Worm (Caenorhabditis elegans): ENCODE results near the gene wdr-37.

Gene wdr-37

DNA sequence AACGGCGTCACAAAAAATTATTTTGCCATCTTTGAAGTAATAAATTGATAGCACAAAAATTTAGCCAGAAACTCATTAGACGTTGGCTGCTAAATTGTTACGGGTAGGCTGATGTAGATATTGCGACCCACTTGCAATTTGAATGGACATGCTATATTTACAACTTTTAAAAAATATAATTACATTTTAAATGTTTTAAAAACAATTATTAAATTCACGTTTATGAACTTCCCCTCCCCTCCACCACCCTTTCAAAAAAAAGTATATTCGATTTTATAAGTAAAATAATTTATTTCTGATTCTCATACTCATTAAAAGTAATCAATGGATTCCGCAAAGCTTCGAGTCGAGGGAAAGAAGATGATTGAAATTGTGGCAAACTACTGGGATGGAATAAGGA, 14.8 kb upstream of the wdr-37 start, which contains the start of gene basl-1:
basl-1 (plus strand) TSS at position 301 of the 400 bp plus-strand sequence.
- TF ChIP-seq vab-7 (GFP tag; IDR thresholded peaks at IDR 0.05) (no peak), tra-1 (GFP tag; IDR thresholded peaks at IDR 0.05) (no peak), nhr-11 (tag; optimal IDR thresholded peaks at IDR 0.05) (no peak), nhr-111 (GFP tag; optimal IDR thresholded peaks at IDR 0.05) (no peak), attf-4 (tag; optimal IDR thresholded peaks at IDR 0.05) (no peak), ama-1 (optimal IDR thresholded peaks at IDR 0.05) (no peak), F44E2.7 (GFP tag; IDR thresholded peaks at IDR 0.05) (no peak), F37D6.2 (tag; optimal IDR thresholded peaks at IDR 0.05) (no peak), nhr-76 (tag; optimal IDR thresholded peaks at IDR 0.05) (no peak), arid-1 (GFP tag; conservative IDR thresholded peaks at IDR 0.05) (no peak), daf-8 (GFP tag; IDR thresholded peaks at IDR 0.05) (no peak), lin-15B (tag; optimal IDR thresholded peaks at IDR 0.05) (no peak), Y75B8A.6 (GFP tag; IDR thresholded peaks at IDR 0.05) (no peak), set-16 (GFP tag; IDR thresholded peaks at IDR 0.05) (no peak), pqm-1 (tag; optimal IDR thresholded peaks at IDR 0.05) (no peak)

DNA sequence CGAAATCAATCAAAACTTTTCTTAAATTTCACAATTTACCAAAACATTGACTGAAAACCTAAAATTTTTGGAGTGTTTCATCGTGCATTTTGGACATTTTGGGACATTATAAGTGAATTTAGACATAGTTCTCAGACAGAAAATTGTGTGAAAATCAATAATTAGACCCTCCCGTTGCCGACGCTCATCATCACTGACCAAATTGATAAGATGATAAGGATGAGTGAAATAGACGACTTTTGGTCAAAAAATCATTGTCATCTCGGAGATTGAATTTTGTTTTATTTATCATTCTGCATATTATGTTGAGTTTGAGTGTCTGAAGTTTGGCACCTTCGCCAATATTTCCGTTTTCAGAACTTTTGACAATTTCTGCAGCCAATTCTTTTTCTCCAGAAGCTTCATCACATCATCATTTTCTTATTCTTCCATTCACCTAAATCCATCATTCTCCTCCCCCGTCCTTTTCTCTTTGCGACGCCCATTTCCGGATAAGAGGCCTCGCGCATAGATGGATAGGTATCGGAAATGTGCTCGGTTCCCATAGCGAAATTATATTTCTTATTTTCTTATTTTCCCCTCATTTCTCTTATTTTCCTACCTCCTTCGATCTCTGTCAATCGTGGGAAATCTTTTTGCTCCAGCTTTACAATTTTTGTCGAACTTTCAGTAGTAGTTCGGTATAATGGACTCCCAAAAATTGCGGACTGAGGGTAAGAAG, 11.9 kb upstream of the wdr-37 start, which contains the start of gene bas-1:
bas-1 (plus strand) TSS at position 671 of the 721 bp plus-strand sequence.
- TF ChIP-seq ceh-20 (GFP tag; IDR thresholded peaks at IDR 0.05) (no peak), set-16 (GFP tag; IDR thresholded peaks at IDR 0.05) (no peak), daf-16 (GFP tag; optimal IDR thresholded peaks at IDR 0.05) (no peak), daf-16 (tag; optimal IDR thresholded peaks at IDR 0.05) (peak; percentile 42), T26A8.4 (GFP tag; IDR thresholded peaks at IDR 0.05) (no peak), pqm-1 (tag; optimal IDR thresholded peaks at IDR 0.05) (peak; percentile 53), ceh-32 (tag; optimal IDR thresholded peaks at IDR 0.05; ENCODE audit: poor library complexity) (no peak), dve-1 (tag; optimal IDR thresholded peaks at IDR 0.05; ENCODE audit: insufficient read depth) (peak; percentile 29), Y48G9A.11 (GFP tag; IDR thresholded peaks at IDR 0.05) (no peak), nhr-41 (GFP tag; IDR thresholded peaks at IDR 0.05) (no peak), nhr-28 (tag; optimal IDR thresholded peaks at IDR 0.05) (no peak), egl-27 (tag; optimal IDR thresholded peaks at IDR 0.05) (no peak), vab-7 (GFP tag; IDR thresholded peaks at IDR 0.05) (no peak), snpc-4 (tag; optimal IDR thresholded peaks at IDR 0.05) (no peak)

DNA sequence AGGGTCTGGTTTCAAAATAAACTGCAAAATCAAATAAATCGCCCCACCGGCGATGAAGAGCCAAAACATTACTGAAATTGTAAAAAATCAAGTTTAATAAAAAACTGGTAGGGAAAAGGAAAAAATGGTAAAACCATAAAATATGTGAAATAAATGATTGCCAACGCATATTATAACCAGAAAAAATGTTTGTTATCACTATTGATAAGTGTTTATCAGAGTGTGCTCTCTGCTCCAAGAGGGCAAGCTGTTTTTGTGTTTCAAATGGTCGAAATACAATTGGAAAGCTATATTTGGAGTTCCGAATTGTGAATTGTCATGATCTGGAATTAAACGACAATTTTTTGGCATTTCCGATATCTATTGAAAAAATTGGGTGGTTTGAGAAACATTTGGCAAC, 10.4 kb upstream of the wdr-37 start, which contains the start of gene C05D2.8:
C05D2.8 (minus strand) TSS at position 71 of the 400 bp plus-strand sequence.
- TF ChIP-seq php-3 (GFP tag; IDR thresholded peaks at IDR 0.05) = 0 out of 2 replicates have a peak, but pooled peaks have one; percentile 39
- peak; percentile 35 for TF ChIP-seq dve-1 (tag; optimal IDR thresholded peaks at IDR 0.05; ENCODE audit: insufficient read depth)
- peak; percentile 66 for TF ChIP-seq nhr-28 (tag; optimal IDR thresholded peaks at IDR 0.05)
- TF ChIP-seq pqm-1 (tag; optimal IDR thresholded peaks at IDR 0.05) = peak; percentile 83
- no peak for TF ChIP-seq mdt-29 (GFP tag; IDR thresholded peaks at IDR 0.05)
- TF ChIP-seq daf-16 (GFP tag; optimal IDR thresholded peaks at IDR 0.05) = no peak
- peak; percentile 71 for TF ChIP-seq daf-16 (tag; optimal IDR thresholded peaks at IDR 0.05)

DNA sequence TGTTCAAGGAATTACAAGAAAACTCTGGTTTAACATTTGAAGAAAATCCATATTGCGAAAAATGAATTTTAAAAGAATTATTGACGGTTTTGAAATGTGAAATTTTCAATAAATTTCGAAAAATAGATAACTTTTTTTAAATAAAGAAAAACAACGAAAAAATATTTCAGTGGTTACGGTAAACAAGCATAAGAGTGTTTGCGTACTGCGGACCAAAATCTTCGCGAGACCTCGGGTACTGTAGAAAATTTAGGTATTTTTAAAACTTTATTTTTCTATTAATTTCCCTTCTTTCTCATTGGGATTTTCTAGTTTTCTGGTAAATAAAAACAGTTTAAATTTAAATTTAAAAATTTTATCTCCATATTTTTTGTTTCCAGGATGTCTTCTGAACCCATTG, 4.2 kb upstream of the wdr-37 start, which contains the start of gene xnd-1:
xnd-1 (plus strand) TSS at position 381 of the 400 bp plus-strand sequence.
- no peak for TF ChIP-seq spr-1 (tag; optimal IDR thresholded peaks at IDR 0.05)
- TF ChIP-seq F44E2.7 (GFP tag; IDR thresholded peaks at IDR 0.05) = no peak
- no peak for TF ChIP-seq attf-4 (tag; optimal IDR thresholded peaks at IDR 0.05)
- no peak for TF ChIP-seq lir-3 (tag; optimal IDR thresholded peaks at IDR 0.05)
- TF ChIP-seq ZK546.5 (tag; optimal IDR thresholded peaks at IDR 0.05) = no peak
- no peak for TF ChIP-seq mdt-29 (GFP tag; IDR thresholded peaks at IDR 0.05)
- no peak for TF ChIP-seq zag-1 (tag; optimal IDR thresholded peaks at IDR 0.05)
- TF ChIP-seq mep-1 (tag; optimal IDR thresholded peaks at IDR 0.05) = no peak
- no peak for TF ChIP-seq zfp-2 (tag; optimal IDR thresholded peaks at IDR 0.05)
- TF ChIP-seq unc-130 (GFP tag; optimal IDR thresholded peaks at IDR 0.05) = no peak
- TF ChIP-seq nhr-102 (tag; optimal IDR thresholded peaks at IDR 0.05) = no peak
- no peak for TF ChIP-seq Y5F2A.4 (GFP tag; optimal IDR thresholded peaks at IDR 0.05)
- TF ChIP-seq ces-1 (GFP tag; optimal IDR thresholded peaks at IDR 0.05) = no peak
- TF ChIP-seq arid-1 (GFP tag; conservative IDR thresholded peaks at IDR 0.05) = no peak
- TF ChIP-seq pha-4 (GFP tag; IDR thresholded peaks at IDR 0.05) = no peak
- no peak for TF ChIP-seq pha-4 (tag; optimal IDR thresholded peaks at IDR 0.05)
- no peak for TF ChIP-seq nhr-28 (tag; optimal IDR thresholded peaks at IDR 0.05)
- TF ChIP-seq T26A8.4 (GFP tag; IDR thresholded peaks at IDR 0.05) = no peak
